ENCODE assay signal across 1 fruit fly cellular context in the genomic region with DNA sequence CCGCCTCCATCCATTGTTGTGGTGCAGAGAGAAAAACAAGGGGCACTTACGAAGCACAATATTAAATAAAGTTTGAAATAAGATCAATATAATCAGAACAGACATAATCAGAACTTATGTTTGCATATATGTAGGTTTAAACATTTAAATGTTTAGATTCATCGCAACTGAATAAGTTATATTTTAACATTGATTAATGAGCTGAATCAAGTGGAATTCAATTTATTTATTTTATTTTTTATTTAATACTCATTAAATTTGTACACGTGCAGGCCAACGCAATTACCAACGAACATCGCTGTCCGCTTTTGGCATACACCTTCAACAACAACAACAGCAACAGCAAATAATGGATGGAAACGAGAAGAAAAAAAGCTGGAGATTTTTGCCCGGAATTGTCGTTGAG.
A peak's percentile ranks its signal among the peaks of the same experiment; 100 is the strongest.
TF ChIP-seq lines count a peak whose summit lies in the region.

No protein-coding gene starts in this region.

TF ChIP-seq in whole organism, embryonic, 481 proteins besides CTCF, POLR2A, EP300 and RAD21 (continued from another document):
- TF ChIP-seq CG30403 (GFP tag; optimal IDR thresholded peaks at IDR 0.05; lab: Kevin White, UChicago) (peak; percentile 39), CG14050 (GFP tag; IDR thresholded peaks at IDR 0.05; lab: Robert Waterston, UW) (no peak), Meics (GFP tag; optimal IDR thresholded peaks at IDR 0.05; lab: Kevin White, UChicago) (peak; percentile 23), CG17568 (GFP tag; optimal IDR thresholded peaks at IDR 0.05; lab: Kevin White, UChicago) (no peak), stc (GFP tag; IDR thresholded peaks at IDR 0.05; lab: Robert Waterston, UW) (peak; percentile 41; the same call in 1 of the 2 replicates), CG30431 (GFP tag; optimal IDR thresholded peaks at IDR 0.05; lab: Kevin White, UChicago) (no peak), esg (GFP tag; conservative IDR thresholded peaks at IDR 0.05; lab: Robert Waterston, UW) (peak; percentile 24; the same call in 1 of the 2 replicates), CG6683 (GFP tag; optimal IDR thresholded peaks at IDR 0.05; lab: Kevin White, UChicago) (no peak), dpn (GFP tag; optimal IDR thresholded peaks at IDR 0.05; lab: Kevin White, UChicago) (peak in 1 of 2 experiments; percentile 16), Awh (GFP tag; IDR thresholded peaks at IDR 0.05; lab: Robert Waterston, UW) (0 out of 2 replicates have a peak, but pooled peaks have one; percentile 13), CG9437 (GFP tag; optimal IDR thresholded peaks at IDR 0.05; lab: Kevin White, UChicago) (peak; percentile 6), gem (tag; optimal IDR thresholded peaks at IDR 0.05; lab: Kevin White, UChicago) (peak; percentile 70), CG11504 (tag; optimal IDR thresholded peaks at IDR 0.05; lab: Kevin White, UChicago) (peak; percentile 77), tio (GFP tag; optimal IDR thresholded peaks at IDR 0.05; lab: Kevin White, UChicago) (no peak), Sin3A (optimal IDR thresholded peaks at IDR 0.05; lab: Kevin White, UChicago) (no peak), CG4424 (GFP tag; optimal IDR thresholded peaks at IDR 0.05; lab: Kevin White, UChicago) (peak; percentile 16), CG14667 (GFP tag; IDR thresholded peaks at IDR 0.05; lab: Robert Waterston, UW) (no peak), Sox102F (GFP tag; optimal IDR thresholded peaks at IDR 0.05; lab: Kevin White, UChicago) (peak; percentile 75), Camta (GFP tag; optimal IDR thresholded peaks at IDR 0.05; lab: Kevin White, UChicago) (no peak), tgo (GFP tag; IDR thresholded peaks at IDR 0.05; lab: Robert Waterston, UW) (peak; percentile 41; the same call in 1 of the 3 replicates), CG8388 (GFP tag; optimal IDR thresholded peaks at IDR 0.05; lab: Kevin White, UChicago) (peak; percentile 52), CG17829 (tag; optimal IDR thresholded peaks at IDR 0.05; lab: Kevin White, UChicago) (peak; percentile 22), NC2β (GFP tag; optimal IDR thresholded peaks at IDR 0.05; lab: Kevin White, UChicago) (no peak), Med (GFP tag; lab: Kevin White, UChicago) (peak; percentile 71), cwo (GFP tag; optimal IDR thresholded peaks at IDR 0.05; lab: Kevin White, UChicago) (peak; percentile 7), Sox100B (GFP tag; optimal IDR thresholded peaks at IDR 0.05; lab: Kevin White, UChicago) (peak; percentile 57), CG1233 (GFP tag; optimal IDR thresholded peaks at IDR 0.05; lab: Kevin White, UChicago) (peak; percentile 11), prd (optimal IDR thresholded peaks at IDR 0.05; lab: Kevin White, UChicago) (no peak), prd (GFP tag; IDR thresholded peaks at IDR 0.05; lab: Robert Waterston, UW) (peak; percentile 25; the same call in 1 of the 3 replicates), CG7556 (GFP tag; optimal IDR thresholded peaks at IDR 0.05; lab: Kevin White, UChicago) (peak; percentile 53), Ptx1 (GFP tag; IDR thresholded peaks at IDR 0.05; lab: Robert Waterston, UW) (peak; percentile 38; the same call in 1 of the 2 replicates), Fer3 (tag; optimal IDR thresholded peaks at IDR 0.05; lab: Kevin White, UChicago) (peak; percentile 25), CG18011 (GFP tag; optimal IDR thresholded peaks at IDR 0.05; lab: Kevin White, UChicago) (no peak), bcd (GFP tag; optimal IDR thresholded peaks at IDR 0.05; lab: Kevin White, UChicago) (peak; percentile 15), CG31441 (GFP tag; IDR thresholded peaks at IDR 0.05; lab: Robert Waterston, UW) (peak; percentile 60), PHDP (tag; optimal IDR thresholded peaks at IDR 0.05; lab: Kevin White, UChicago) (peak; percentile 37), CG15269 (tag; optimal IDR thresholded peaks at IDR 0.05; lab: Kevin White, UChicago) (peak; percentile 66), CG2712 (tag; optimal IDR thresholded peaks at IDR 0.05; lab: Kevin White, UChicago) (peak; percentile 40), sens (GFP tag; lab: Kevin White, UChicago) (peak; percentile 33), D (optimal IDR thresholded peaks at IDR 0.05; lab: Kevin White, UChicago) (no peak), D (GFP tag; optimal IDR thresholded peaks at IDR 0.05; lab: Kevin White, UChicago) (peak; percentile 18), Hey (tag; optimal IDR thresholded peaks at IDR 0.05; lab: Kevin White, UChicago) (no peak), nom (GFP tag; optimal IDR thresholded peaks at IDR 0.05; lab: Kevin White, UChicago) (peak; percentile 73), CG17359 (tag; optimal IDR thresholded peaks at IDR 0.05; lab: Kevin White, UChicago) (peak; percentile 58), nmo (GFP tag; optimal IDR thresholded peaks at IDR 0.05; lab: Kevin White, UChicago) (peak; percentile 47), Blimp-1 (GFP tag; optimal IDR thresholded peaks at IDR 0.05; lab: Kevin White, UChicago) (peak; percentile 19)
